Fruit fly (Drosophila melanogaster) whole organism, embryonic: ENCODE data around the gene Uch-L5R.
A peak's percentile ranks its signal among the peaks of the same experiment; 100 is the strongest.

Experiments used
- Bdp1 ChIP-seq: fragments of 200-800 bp; sonication (Bioruptor generic); optimal IDR thresholded peaks from 3 replicates; lab custom pipeline; 2016; ENCODE audit warnings: missing biosample characterization, missing genetic modification characterization
- CG10959 ChIP-seq: fragments of 200-800 bp; sonication (Bioruptor generic); IDR thresholded peaks from 2 replicates; pipeline ENCODE4 v1.3.6; 2022; ENCODE audit warnings: missing biosample characterization, missing genetic modification characterization
- CG11085 ChIP-seq: fragments of 200-800 bp; sonication (Bioruptor generic); IDR thresholded peaks from 2 replicates; pipeline ENCODE4 v1.3.6; 2022; ENCODE audit warnings: missing biosample characterization, missing genetic modification characterization
- CG12769 ChIP-seq: fragments of 200-800 bp; sonication (Bioruptor generic); optimal IDR thresholded peaks from 2 replicates; lab custom pipeline; 2019; ENCODE audit warnings: missing biosample characterization, mild to moderate bottlenecking, missing genetic modification characterization, moderate library complexity
- CG14710 ChIP-seq: fragments of 200-800 bp; sonication (Bioruptor generic); optimal IDR thresholded peaks from 3 replicates; lab custom pipeline; 2019; ENCODE audit warnings: missing biosample characterization, mild to moderate bottlenecking, missing genetic modification characterization, moderate library complexity
- CG15269 ChIP-seq: fragments of 200-800 bp; sonication (Bioruptor generic); optimal IDR thresholded peaks from 2 replicates; lab custom pipeline; 2018; ENCODE audit warnings: missing biosample characterization, mild to moderate bottlenecking, missing genetic modification characterization, moderate library complexity
- CG15479 ChIP-seq: fragments of 200-800 bp; sonication (Bioruptor generic); optimal IDR thresholded peaks from 3 replicates; lab custom pipeline; 2019; ENCODE audit warnings: missing biosample characterization, mild to moderate bottlenecking, missing genetic modification characterization, moderate library complexity
- CG17385 ChIP-seq: fragments of 200-800 bp; sonication (Bioruptor generic); optimal IDR thresholded peaks from 3 replicates; lab custom pipeline; 2018; ENCODE audit warnings: missing biosample characterization, mild to moderate bottlenecking, missing genetic modification characterization
- CG17829 ChIP-seq: fragments of 200-800 bp; optimal IDR thresholded peaks from 2 replicates; lab custom pipeline; 2019; ENCODE audit warnings: missing biosample characterization, mild to moderate bottlenecking, missing genetic modification characterization, moderate library complexity
- CG18476 ChIP-seq: fragments of 200-800 bp; sonication (Bioruptor generic); optimal IDR thresholded peaks from 2 replicates; lab custom pipeline; 2016; ENCODE audit warnings: missing biosample characterization, mild to moderate bottlenecking, missing genetic modification characterization
- CG18599 ChIP-seq: fragments of 200-800 bp; sonication (Bioruptor generic); optimal IDR thresholded peaks from 3 replicates; lab custom pipeline; 2017; ENCODE audit warnings: missing biosample characterization, missing genetic modification characterization, mild to moderate bottlenecking, moderate library complexity, missing genetic modification reagents
- CG18764 ChIP-seq: fragments of 200-800 bp; sonication (Bioruptor generic); optimal IDR thresholded peaks from 3 replicates; lab custom pipeline; 2016; ENCODE audit warnings: missing biosample characterization, missing genetic modification characterization
- CG2678 ChIP-seq: fragments of 200-800 bp; sonication (Bioruptor generic); optimal IDR thresholded peaks from 3 replicates; lab custom pipeline; 2019; ENCODE audit warnings: missing biosample characterization, mild to moderate bottlenecking, missing genetic modification characterization, moderate library complexity
- CG30403 ChIP-seq: fragments of 200-800 bp; sonication (Bioruptor generic); optimal IDR thresholded peaks from 3 replicates; lab custom pipeline; 2016; ENCODE audit warnings: missing biosample characterization, missing genetic modification characterization
- CG32767 ChIP-seq: fragments of 200-800 bp; sonication (Bioruptor generic); IDR thresholded peaks from 2 replicates; pipeline ENCODE4 v1.3.6; 2022; ENCODE audit warnings: missing biosample characterization, missing genetic modification characterization
- CG34224 ChIP-seq: fragments of 200-800 bp; sonication (Bioruptor generic); IDR thresholded peaks from 3 replicates; pipeline ENCODE4 v1.3.6; 2022; ENCODE audit warnings: missing biosample characterization, missing genetic modification characterization; ENCODE audit not compliant: partially characterized antibody
- CG42726 ChIP-seq: fragments of 200-800 bp; sonication (Bioruptor generic); IDR thresholded peaks from 2 replicates; pipeline ENCODE4 v1.3.6; 2022; ENCODE audit warnings: missing biosample characterization, missing genetic modification characterization; ENCODE audit not compliant: partially characterized antibody
- CG4424 ChIP-seq: fragments of 200-800 bp; sonication (Bioruptor generic); optimal IDR thresholded peaks from 3 replicates; lab custom pipeline; 2016; ENCODE audit warnings: missing biosample characterization, missing genetic modification characterization
- CG6654 ChIP-seq: fragments of 200-800 bp; sonication (Bioruptor generic); optimal IDR thresholded peaks from 2 replicates; lab custom pipeline; 2017; ENCODE audit warnings: missing biosample characterization, mild to moderate bottlenecking, missing genetic modification characterization
- CG6854 ChIP-seq: fragments of 200-800 bp; sonication (Bioruptor generic); optimal IDR thresholded peaks from 3 replicates; lab custom pipeline; 2017; ENCODE audit warnings: missing biosample characterization, mild to moderate bottlenecking, missing genetic modification characterization
- CG7987 ChIP-seq: fragments of 200-800 bp; sonication (Bioruptor generic); optimal IDR thresholded peaks from 2 replicates; lab custom pipeline; 2018; ENCODE audit warnings: missing biosample characterization, mild to moderate bottlenecking, missing genetic modification characterization, moderate library complexity
- CG8359 ChIP-seq: fragments of 200-800 bp; sonication (Bioruptor generic); optimal IDR thresholded peaks from 2 replicates; lab custom pipeline; 2017; ENCODE audit warnings: missing biosample characterization, mild to moderate bottlenecking, missing genetic modification characterization, borderline replicate concordance
- CG8388 ChIP-seq: fragments of 200-800 bp; sonication (Bioruptor generic); optimal IDR thresholded peaks from 2 replicates; lab custom pipeline; 2019; ENCODE audit warnings: missing biosample characterization, mild to moderate bottlenecking, missing genetic modification characterization, moderate library complexity
- Dip2 ChIP-seq: fragments of 200-800 bp; sonication (Bioruptor generic); IDR thresholded peaks from 2 replicates; pipeline ENCODE4 v1.3.6; 2022; ENCODE audit warnings: missing biosample characterization, missing genetic modification characterization
- Dp ChIP-seq: fragments of 200-800 bp; sonication (Bioruptor generic); optimal IDR thresholded peaks from 2 replicates; lab custom pipeline; 2018; ENCODE audit warnings: missing biosample characterization, mild to moderate bottlenecking, missing genetic modification characterization, moderate library complexity
- Fer1 ChIP-seq: fragments of 200-800 bp; sonication (Bioruptor generic); optimal IDR thresholded peaks from 2 replicates; lab custom pipeline; 2017; ENCODE audit warnings: missing biosample characterization, mild to moderate bottlenecking, missing genetic modification characterization
- H2.0 ChIP-seq: fragments of 200-800 bp; sonication (Bioruptor generic); IDR thresholded peaks from 2 replicates; pipeline ENCODE4 v1.3.6; 2022; ENCODE audit warnings: missing biosample characterization, missing genetic modification characterization
- HLH54F ChIP-seq: fragments of 200-800 bp; sonication (Bioruptor generic); optimal IDR thresholded peaks from 3 replicates; lab custom pipeline; 2016; ENCODE audit warnings: missing biosample characterization, missing genetic modification characterization
- Hr51 ChIP-seq, 2 experiments: fragments of 200-800 bp; sonication (Bioruptor generic); optimal IDR thresholded peaks; 2 replicates in 1 of 2; 3 replicates in 1 of 2; lab custom pipeline; 2016 to 2018; ENCODE audit warnings: missing biosample characterization in 2 of 2, missing genetic modification characterization in 2 of 2, mild to moderate bottlenecking in 1 of 2, moderate library complexity in 1 of 2
- Lhr ChIP-seq: fragments of 200-800 bp; sonication (Bioruptor generic); optimal IDR thresholded peaks from 3 replicates; lab custom pipeline; 2017; ENCODE audit warnings: mild to moderate bottlenecking, missing biosample characterization, missing genetic modification reagents, missing genetic modification characterization
- Myb ChIP-seq: fragments of 200-800 bp; sonication (Bioruptor generic); optimal IDR thresholded peaks from 2 replicates; lab custom pipeline; 2016; ENCODE audit warnings: missing biosample characterization, missing genetic modification characterization
- NK7.1 ChIP-seq: fragments of 200-800 bp; sonication (Bioruptor generic); optimal IDR thresholded peaks from 3 replicates; lab custom pipeline; 2016; ENCODE audit warnings: missing biosample characterization, missing genetic modification characterization
- Opbp ChIP-seq: fragments of 200-800 bp; sonication (Bioruptor generic); IDR thresholded peaks from 3 replicates; pipeline ENCODE4 v1.3.6; 2022; ENCODE audit warnings: missing biosample characterization, missing genetic modification characterization; ENCODE audit not compliant: partially characterized antibody
- Poxn ChIP-seq: fragments of 200-800 bp; sonication (Bioruptor generic); IDR thresholded peaks from 2 replicates; pipeline ENCODE4 v1.3.6; 2022; ENCODE audit warnings: missing biosample characterization, missing genetic modification characterization
- Rfx ChIP-seq: fragments of 200-800 bp; sonication (Bioruptor generic); IDR thresholded peaks from 2 replicates; pipeline ENCODE4 v1.3.6; 2022; ENCODE audit warnings: missing biosample characterization, missing genetic modification characterization
- Rx ChIP-seq: fragments of 200-800 bp; sonication (Bioruptor generic); IDR thresholded peaks from 2 replicates; pipeline ENCODE4 v1.3.6; 2022; ENCODE audit warnings: missing biosample characterization, missing genetic modification characterization
- Sox102F ChIP-seq: fragments of 200-800 bp; sonication (Bioruptor generic); optimal IDR thresholded peaks from 2 replicates; lab custom pipeline; 2018; ENCODE audit warnings: missing biosample characterization, mild to moderate bottlenecking, missing genetic modification characterization, moderate library complexity
- Taf1 ChIP-seq: fragments of 200-800 bp; sonication (Bioruptor generic); IDR thresholded peaks from 2 replicates; pipeline ENCODE4 v1.3.6; 2022; ENCODE audit warnings: missing biosample characterization, missing genetic modification characterization
- Tbp ChIP-seq: fragments of >200 bp; optimal IDR thresholded peaks from 2 replicates; lab custom pipeline; 2018; ENCODE audit warnings: missing biosample characterization, missing genetic modification characterization
- chm ChIP-seq: fragments of 200-800 bp; sonication (Bioruptor generic); IDR thresholded peaks from 2 replicates; pipeline ENCODE4 v1.3.6; 2022; ENCODE audit warnings: missing biosample characterization, missing genetic modification characterization
- corto ChIP-seq: fragments of 200-800 bp; sonication (Bioruptor generic); optimal IDR thresholded peaks from 2 replicates; lab custom pipeline; 2016; ENCODE audit warnings: missing biosample characterization, mild to moderate bottlenecking, missing genetic modification characterization, moderate library complexity
- dmrt11E ChIP-seq: fragments of 200-800 bp; sonication (Bioruptor generic); optimal IDR thresholded peaks from 3 replicates; lab custom pipeline; 2018; ENCODE audit warnings: missing biosample characterization, mild to moderate bottlenecking, missing genetic modification characterization, moderate library complexity
- fd96Cb ChIP-seq: fragments of 200-800 bp; sonication (Bioruptor generic); optimal IDR thresholded peaks from 2 replicates; lab custom pipeline; 2018; ENCODE audit warnings: missing biosample characterization, mild to moderate bottlenecking, missing genetic modification characterization, moderate library complexity
- gcm2 ChIP-seq: fragments of 200-800 bp; sonication (Bioruptor generic); optimal IDR thresholded peaks from 2 replicates; lab custom pipeline; 2016; ENCODE audit warnings: missing biosample characterization, missing genetic modification characterization
- gsb ChIP-seq: fragments of 200-800 bp; sonication (Bioruptor generic); IDR thresholded peaks from 2 replicates; pipeline ENCODE4 v1.3.6; 2022; ENCODE audit warnings: missing biosample characterization, missing genetic modification characterization
- h ChIP-seq: fragments of >200 bp; optimal IDR thresholded peaks from 2 replicates; lab custom pipeline; 2017
- jing ChIP-seq: fragments of 200-800 bp; sonication (Bioruptor generic); optimal IDR thresholded peaks from 2 replicates; lab custom pipeline; 2018; ENCODE audit warnings: missing biosample characterization, mild to moderate bottlenecking, missing genetic modification characterization
- sd ChIP-seq: fragments of 200-800 bp; sonication (Bioruptor generic); optimal IDR thresholded peaks from 3 replicates; lab custom pipeline; 2018; ENCODE audit warnings: missing biosample characterization, mild to moderate bottlenecking, missing genetic modification characterization, moderate library complexity
- slbo ChIP-seq: fragments of 200-800 bp; sonication (Bioruptor generic); IDR thresholded peaks from 2 replicates; pipeline ENCODE4 v1.3.6; 2022; ENCODE audit warnings: missing biosample characterization, missing genetic modification characterization
- sug ChIP-seq: fragments of 200-800 bp; optimal IDR thresholded peaks from 2 replicates; lab custom pipeline; 2019; ENCODE audit warnings: missing biosample characterization, mild to moderate bottlenecking, missing genetic modification characterization, moderate library complexity
- unpg ChIP-seq: fragments of 200-800 bp; sonication (Bioruptor generic); optimal IDR thresholded peaks from 3 replicates; lab custom pipeline; 2018; ENCODE audit warnings: missing biosample characterization, mild to moderate bottlenecking, missing genetic modification characterization, moderate library complexity
- yki ChIP-seq: fragments of >200 bp; optimal IDR thresholded peaks from 3 replicates; lab custom pipeline; 2018

Uch-L5R gene

dm6 chrX:12076243-12076642 lies 19.8 kb upstream of the Uch-L5R start (continued):
- TF ChIP-seq CG15269 (tag; lab: Kevin White, UChicago) (peak; percentile 4), sug (tag; lab: Kevin White, UChicago) (no peak), jing (no peak), CG7987 (GFP tag; lab: Kevin White, UChicago) (no peak), CG18599 (GFP tag; lab: Kevin White, UChicago) (peak; percentile 37), Lhr (no peak), Sox102F (GFP tag; lab: Kevin White, UChicago) (peak; percentile 28), fd96Cb (peak; percentile 6), H2.0 (no peak), gsb (GFP tag; lab: Robert Waterston, UW) (no peak), Opbp (GFP tag; lab: Robert Waterston, UW) (no peak), CG42726 (GFP tag; lab: Robert Waterston, UW) (no peak), yki (lab: Kevin White, UChicago) (no peak), CG34224 (no peak), CG15479 (no peak), CG6654 (GFP tag; lab: Kevin White, UChicago) (no peak), CG14710 (tag; lab: Kevin White, UChicago) (peak; percentile 17), chm (no peak), CG30403 (peak; percentile 10), Taf1 (GFP tag; lab: Robert Waterston, UW) (no peak), CG8359 (GFP tag; lab: Kevin White, UChicago) (no peak), CG6854 (GFP tag; lab: Kevin White, UChicago) (no peak), CG12769 (no peak), Dip2 (GFP tag; lab: Robert Waterston, UW) (no peak), Rx (GFP tag; lab: Robert Waterston, UW) (no peak), CG18764 (no peak), Rfx (GFP tag; lab: Robert Waterston, UW) (no peak), CG32767 (GFP tag; lab: Robert Waterston, UW) (no peak), dmrt11E (tag; lab: Kevin White, UChicago) (no peak), CG11085 (no peak), CG18476 (GFP tag; lab: Kevin White, UChicago) (no peak), Bdp1 (no peak), unpg (peak; percentile 24), HLH54F (GFP tag; lab: Kevin White, UChicago) (no peak), Tbp (GFP tag; lab: Kevin White, UChicago) (no peak), CG17385 (GFP tag; lab: Kevin White, UChicago) (peak; percentile 20), NK7.1 (GFP tag; lab: Kevin White, UChicago) (no peak), CG17829 (peak; percentile 14), sd (tag; lab: Kevin White, UChicago) (no peak), corto (GFP tag; lab: Kevin White, UChicago) (no peak), CG10959 (GFP tag; lab: Robert Waterston, UW) (no peak), CG2678 (peak; percentile 59), Hr51 (GFP tag; optimal IDR thresholded peaks at IDR 0.05; lab: Kevin White, UChicago) (peak in 1 of 2 experiments; percentile 55), CG8388 (peak; percentile 22), Poxn (no peak), slbo (GFP tag; lab: Robert Waterston, UW) (0 out of 2 replicates have a peak, but pooled peaks have one; percentile 22), Fer1 (GFP tag; lab: Kevin White, UChicago) (peak; percentile 23), CG4424 (GFP tag; lab: Kevin White, UChicago) (peak; percentile 6), h (no peak), Myb (GFP tag; lab: Kevin White, UChicago) (no peak), Dp (GFP tag; lab: Kevin White, UChicago) (no peak), gcm2 (GFP tag; lab: Kevin White, UChicago) (no peak)
